Worm (Caenorhabditis elegans): ENCODE measurements around the gene C44H4.6.

Gene C44H4.6

DNA sequence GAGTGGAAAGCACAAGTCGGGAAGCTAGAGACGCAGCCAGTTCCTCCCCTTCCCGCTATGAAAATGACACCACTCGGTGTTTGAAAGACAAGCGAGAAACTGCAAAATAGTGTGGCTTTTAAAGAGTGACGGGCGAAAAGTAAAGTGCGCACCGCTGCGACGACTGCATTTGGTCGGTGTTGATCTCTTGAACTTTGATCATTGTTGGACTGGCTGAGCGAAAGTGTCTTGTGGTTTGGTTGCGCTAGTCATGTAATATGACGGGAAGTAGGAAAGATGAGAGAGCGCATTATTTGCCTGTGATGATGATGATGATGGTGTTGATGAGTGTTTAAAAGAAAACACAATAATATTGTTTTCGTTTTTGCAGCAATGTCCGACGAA, 38.9 kb downstream of the C44H4.6 start (continued):
- peak; percentile 21 to 100 for TF ChIP-seq unc-62 (GFP tag; optimal IDR thresholded peaks at IDR 0.05 in 1 of 2)
- no peak for TF ChIP-seq unc-62 (tag; optimal IDR thresholded peaks at IDR 0.05)
- TF ChIP-seq ZK337.2 (GFP tag; IDR thresholded peaks at IDR 0.05) = no peak
- TF ChIP-seq F37D6.2 (tag; optimal IDR thresholded peaks at IDR 0.05) = peak; percentile 39
- TF ChIP-seq nhr-11 (tag; optimal IDR thresholded peaks at IDR 0.05) = peak; percentile 83
- TF ChIP-seq skn-1 (tag; optimal IDR thresholded peaks at IDR 0.05) = no peak
- TF ChIP-seq attf-4 (tag; optimal IDR thresholded peaks at IDR 0.05) = no peak
- peak; percentile 82 for TF ChIP-seq nhr-6 (tag; optimal IDR thresholded peaks at IDR 0.05)
- TF ChIP-seq gei-8 (GFP tag; optimal IDR thresholded peaks at IDR 0.05) = peak; percentile 89
- TF ChIP-seq daf-19 (GFP tag; conservative IDR thresholded peaks at IDR 0.05) = no peak
- TF ChIP-seq nhr-77 (tag; optimal IDR thresholded peaks at IDR 0.05) = peak; percentile 90
- no peak for TF ChIP-seq mdt-29 (GFP tag; IDR thresholded peaks at IDR 0.05)
- peak; percentile 89 for TF ChIP-seq nhr-102 (tag; optimal IDR thresholded peaks at IDR 0.05)
- TF ChIP-seq daf-16 (GFP tag; optimal IDR thresholded peaks at IDR 0.05) = peak; percentile 19 to 77
- TF ChIP-seq daf-16 (tag; optimal IDR thresholded peaks at IDR 0.05) = peak; percentile 97
- no peak for TF ChIP-seq Y5F2A.4 (GFP tag; optimal IDR thresholded peaks at IDR 0.05)
- TF ChIP-seq madf-5 (GFP tag; IDR thresholded peaks at IDR 0.05) = no peak
- peak; percentile 56; the same call in 1 of the 2 replicates for TF ChIP-seq T26A8.4 (GFP tag; IDR thresholded peaks at IDR 0.05)
- peak; percentile 87 for TF ChIP-seq ceh-20 (GFP tag; IDR thresholded peaks at IDR 0.05)
- no peak for TF ChIP-seq Y75B8A.6 (GFP tag; IDR thresholded peaks at IDR 0.05)
- TF ChIP-seq duxl-1 (tag; optimal IDR thresholded peaks at IDR 0.05; ENCODE audit: poor library complexity) = peak; percentile 37
- TF ChIP-seq nhr-237 (tag; optimal IDR thresholded peaks at IDR 0.05) = peak; percentile 72
- TF ChIP-seq nhr-76 (tag; optimal IDR thresholded peaks at IDR 0.05) = peak; percentile 74
- TF ChIP-seq hlh-30 (tag; optimal IDR thresholded peaks at IDR 0.05; ENCODE audit: insufficient read depth) = peak; percentile 96
- TF ChIP-seq rbr-2 (tag; optimal IDR thresholded peaks at IDR 0.05) = peak; percentile 82
- peak; percentile 54 for TF ChIP-seq lin-38 (GFP tag; IDR thresholded peaks at IDR 0.05)
- TF ChIP-seq spr-1 (tag; optimal IDR thresholded peaks at IDR 0.05) = peak; percentile 63
- TF ChIP-seq tra-1 (GFP tag; IDR thresholded peaks at IDR 0.05) = peak; percentile 92
- peak; percentile 20; the same call in 1 of the 2 replicates for TF ChIP-seq nhr-42 (GFP tag; IDR thresholded peaks at IDR 0.05)
- TF ChIP-seq ZK546.5 (tag; optimal IDR thresholded peaks at IDR 0.05) = no peak
- peak; percentile 98 for TF ChIP-seq nhr-28 (tag; optimal IDR thresholded peaks at IDR 0.05)
- peak; percentile 75 to 79 for TF ChIP-seq lsy-2 (tag; optimal IDR thresholded peaks at IDR 0.05)
- TF ChIP-seq D1046.2 (GFP tag; IDR thresholded peaks at IDR 0.05) = no peak
- TF ChIP-seq F49E8.2 (tag; optimal IDR thresholded peaks at IDR 0.05; ENCODE audit: borderline replicate concordance) = no peak
- peak; percentile 97 for TF ChIP-seq mep-1 (tag; optimal IDR thresholded peaks at IDR 0.05)
- TF ChIP-seq ceh-62 (tag; optimal IDR thresholded peaks at IDR 0.05) = no peak

DNA sequence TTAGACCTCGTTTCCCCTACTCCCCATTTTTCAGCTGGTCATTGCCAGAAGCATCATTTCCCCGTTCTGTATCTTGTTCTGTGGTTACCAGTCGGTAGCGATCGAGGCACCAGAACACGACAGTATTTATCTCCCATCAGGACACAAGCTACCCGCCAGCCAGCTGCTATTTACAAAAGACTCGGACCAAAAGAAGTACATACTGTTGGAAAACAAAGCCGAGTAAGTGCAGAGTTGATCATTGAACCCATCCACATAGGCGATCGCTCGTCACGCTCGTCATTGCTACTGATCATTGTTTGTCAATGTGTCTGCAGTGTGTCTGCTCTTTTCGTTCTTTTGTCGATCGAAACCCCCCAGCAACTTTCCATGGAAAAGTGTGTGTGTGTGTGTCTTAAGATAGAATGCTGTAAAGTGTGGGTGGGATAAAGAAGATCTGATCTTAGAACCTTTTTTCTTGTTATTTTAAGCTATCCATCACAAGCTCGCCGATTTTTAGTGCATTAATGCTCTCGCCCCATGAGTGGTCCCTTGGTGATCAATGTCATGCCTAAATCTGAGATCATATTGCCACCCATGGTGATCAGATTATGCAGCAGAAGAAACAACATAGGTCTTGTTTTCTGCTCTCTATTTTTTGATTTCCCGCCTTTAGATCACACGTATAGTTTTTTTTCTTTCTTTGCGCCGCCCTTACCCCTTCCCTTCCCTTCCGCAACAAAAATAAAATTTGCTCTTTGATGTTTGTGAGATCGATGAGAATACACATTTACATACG, 39.4 kb downstream of the C44H4.6 start:
- TF ChIP-seq set-16 (GFP tag; IDR thresholded peaks at IDR 0.05) (no peak), T26A8.4 (GFP tag; IDR thresholded peaks at IDR 0.05) (no peak), dve-1 (tag; optimal IDR thresholded peaks at IDR 0.05; ENCODE audit: insufficient read depth) (no peak), hlh-30 (tag; optimal IDR thresholded peaks at IDR 0.05; ENCODE audit: insufficient read depth) (no peak), nhr-76 (tag; optimal IDR thresholded peaks at IDR 0.05) (no peak), php-3 (GFP tag; IDR thresholded peaks at IDR 0.05) (no peak), attf-4 (tag; optimal IDR thresholded peaks at IDR 0.05) (peak; percentile 43), pqm-1 (tag; optimal IDR thresholded peaks at IDR 0.05) (no peak), madf-5 (GFP tag; IDR thresholded peaks at IDR 0.05) (0 out of 4 replicates have a peak, but pooled peaks of 1 of the 2 experiments have one; percentile 26), ceh-82 (tag; optimal IDR thresholded peaks at IDR 0.05) (no peak), nhr-41 (GFP tag; IDR thresholded peaks at IDR 0.05) (peak; percentile 17; the same call in 1 of the 2 replicates), mdt-29 (GFP tag; IDR thresholded peaks at IDR 0.05) (no peak), vab-7 (GFP tag; IDR thresholded peaks at IDR 0.05) (no peak), pha-4 (GFP tag; IDR thresholded peaks at IDR 0.05) (no peak), pha-4 (tag; optimal IDR thresholded peaks at IDR 0.05) (peak; percentile 67)
